Worm (Caenorhabditis elegans) whole organism, L1 larva: ENCODE results near the gene nhr-92.

Experiments used
- C34B4.2 ChIP-seq: sonication (generic microtip); optimal IDR thresholded peaks from 2 replicates; lab custom pipeline; 2017; ENCODE audit warnings: mild to moderate bottlenecking, missing genetic modification characterization, missing compliant biosample characterization
- alr-1 ChIP-seq: fragments of 200-800 bp; sonication (Bioruptor generic); optimal IDR thresholded peaks from 2 replicates; lab custom pipeline; 2018; ENCODE audit warnings: borderline replicate concordance, mild to moderate bottlenecking, missing genetic modification characterization, missing compliant biosample characterization
- aly-2 ChIP-seq: fragments of 150-350 bp; optimal IDR thresholded peaks from 2 replicates; lab custom pipeline; 2014; ENCODE audit warnings: missing biosample characterization, missing genetic modification characterization
- ceh-8 ChIP-seq: fragments of 200-800 bp; sonication (Bioruptor generic); optimal IDR thresholded peaks from 2 replicates; lab custom pipeline; 2018; ENCODE audit warnings: mild to moderate bottlenecking, missing genetic modification characterization, moderate library complexity, missing compliant biosample characterization
- ceh-88 ChIP-seq: fragments of 200-800 bp; sonication (Bioruptor generic); IDR thresholded peaks from 2 replicates; pipeline ENCODE4 v1.3.6; 2022; ENCODE audit warnings: missing genetic modification characterization, missing compliant biosample characterization
- ces-1 ChIP-seq: fragments of 150-350 bp; optimal IDR thresholded peaks from 2 replicates; lab custom pipeline; 2014; ENCODE audit warnings: missing biosample characterization, missing genetic modification reagents, missing genetic modification characterization
- dpl-1 ChIP-seq, 3 experiments: fragments of 150-350 bp in 2 of 3; sonication (generic microtip) in 1 of 3; optimal IDR thresholded peaks; 2 replicates each; lab custom pipeline; 2014 to 2017; ENCODE audit warnings: missing biosample characterization in 3 of 3, missing genetic modification characterization in 3 of 3, missing genetic modification reagents in 3 of 3
- dsc-1 ChIP-seq: sonication (generic microtip); optimal IDR thresholded peaks from 2 replicates; lab custom pipeline; 2016; ENCODE audit warnings: mild to moderate bottlenecking, missing genetic modification characterization, missing compliant biosample characterization
- efl-1 ChIP-seq, 4 experiments: fragments of 150-350 bp; optimal IDR thresholded peaks in 3 of 4; peaks in 1 of 4; 1 replicate in 1 of 4; 2 replicates in 3 of 4; lab custom pipeline; 2014; ENCODE audit warnings: missing biosample characterization in 2 of 4, missing genetic modification characterization in 2 of 4, missing genetic modification reagents in 2 of 4
- efl-3 ChIP-seq: fragments of 200-800 bp; sonication (Bioruptor generic); optimal IDR thresholded peaks from 2 replicates; lab custom pipeline; 2018; ENCODE audit warnings: mild to moderate bottlenecking, missing genetic modification characterization, missing compliant biosample characterization
- elt-2 ChIP-seq: sonication (generic microtip); optimal IDR thresholded peaks from 2 replicates; lab custom pipeline; 2016; ENCODE audit warnings: missing genetic modification characterization, mild to moderate bottlenecking, inconsistent platforms, missing compliant biosample characterization, missing genetic modification reagents
- fkh-10 ChIP-seq: sonication (generic microtip); optimal IDR thresholded peaks from 2 replicates; lab custom pipeline; 2017; ENCODE audit warnings: missing biosample characterization, missing genetic modification reagents, missing genetic modification characterization
- hpl-2 ChIP-seq: fragments of 150-350 bp; optimal IDR thresholded peaks from 2 replicates; lab custom pipeline; 2014; ENCODE audit warnings: missing biosample characterization, missing genetic modification reagents, missing genetic modification characterization
- isw-1 ChIP-seq: fragments of 200-800 bp; sonication (Bioruptor generic); IDR thresholded peaks from 2 replicates; pipeline ENCODE4 v1.3.6; 2022; ENCODE audit warnings: missing genetic modification characterization, missing compliant biosample characterization
- lin-13 ChIP-seq: fragments of 150-350 bp; optimal IDR thresholded peaks from 2 replicates; lab custom pipeline; 2014; ENCODE audit warnings: missing biosample characterization, missing genetic modification reagents, missing genetic modification characterization
- lin-14 ChIP-seq: fragments of 200-800 bp; sonication (Bioruptor generic); optimal IDR thresholded peaks from 2 replicates; lab custom pipeline; 2018; ENCODE audit warnings: mild to moderate bottlenecking, missing genetic modification characterization, moderate library complexity, missing compliant biosample characterization
- lin-15B ChIP-seq: fragments of 150-350 bp; sonication (generic microtip); optimal IDR thresholded peaks from 3 replicates; lab custom pipeline; 2014; ENCODE audit warnings: missing biosample characterization, missing genetic modification characterization
- lin-35 ChIP-seq, 2 experiments: fragments of 150-350 bp; optimal IDR thresholded peaks; 2 replicates each; lab custom pipeline; 2014; ENCODE audit warnings: missing biosample characterization in 2 of 2, missing genetic modification characterization in 2 of 2, missing genetic modification reagents in 2 of 2
- lir-3 ChIP-seq: sonication (generic microtip); optimal IDR thresholded peaks from 2 replicates; lab custom pipeline; 2016; ENCODE audit warnings: mild to moderate bottlenecking, missing genetic modification characterization, moderate library complexity, missing compliant biosample characterization; ENCODE audit not compliant: poor library complexity
- lsy-2 ChIP-seq, 2 experiments: fragments of 150-350 bp; optimal IDR thresholded peaks; 2 replicates each; lab custom pipeline; 2014; ENCODE audit warnings: missing biosample characterization in 2 of 2, missing genetic modification characterization in 2 of 2
- mab-9 ChIP-seq: fragments of 200-800 bp; sonication (Bioruptor generic); IDR thresholded peaks from 2 replicates; pipeline ENCODE4 v1.3.6; 2022; ENCODE audit warnings: missing genetic modification reagents, missing genetic modification characterization, missing compliant biosample characterization
- mef-2 ChIP-seq: fragments of 150-350 bp; optimal IDR thresholded peaks from 2 replicates; lab custom pipeline; 2014; ENCODE audit warnings: missing biosample characterization, missing genetic modification characterization
- mep-1 ChIP-seq: fragments of 150-350 bp; optimal IDR thresholded peaks from 2 replicates; lab custom pipeline; 2014; ENCODE audit warnings: missing biosample characterization, missing genetic modification characterization
- nhr-11 ChIP-seq: fragments of 150-350 bp; optimal IDR thresholded peaks from 2 replicates; lab custom pipeline; 2014; ENCODE audit warnings: missing biosample characterization, missing genetic modification characterization
- nhr-20 ChIP-seq: sonication (generic microtip); optimal IDR thresholded peaks from 2 replicates; lab custom pipeline; 2016; ENCODE audit warnings: mild to moderate bottlenecking, missing genetic modification characterization, missing compliant biosample characterization
- nhr-28 ChIP-seq: fragments of 150-350 bp; optimal IDR thresholded peaks from 2 replicates; lab custom pipeline; 2014; ENCODE audit warnings: missing biosample characterization, missing genetic modification characterization
- nhr-76 ChIP-seq: sonication (generic microtip); optimal IDR thresholded peaks from 2 replicates; lab custom pipeline; 2017; ENCODE audit warnings: missing biosample characterization, missing genetic modification characterization
- nhr-85 ChIP-seq: sonication (generic microtip); peaks from one replicate; lab custom pipeline; 2016; ENCODE audit warnings: missing genetic modification characterization, inconsistent platforms, missing compliant biosample characterization
- pqm-1 ChIP-seq: sonication (generic microtip); optimal IDR thresholded peaks from 3 replicates; lab custom pipeline; 2017; ENCODE audit warnings: missing biosample characterization, missing genetic modification characterization
- rnt-1 ChIP-seq: sonication (generic microtip); optimal IDR thresholded peaks from 2 replicates; lab custom pipeline; 2016; ENCODE audit warnings: mild to moderate bottlenecking, missing genetic modification characterization, moderate library complexity, missing compliant biosample characterization
- skn-1 ChIP-seq: fragments of 150-350 bp; optimal IDR thresholded peaks from 2 replicates; lab custom pipeline; 2014; ENCODE audit warnings: missing biosample characterization, missing genetic modification characterization
- snpc-4 ChIP-seq: fragments of 150-350 bp; optimal IDR thresholded peaks from 2 replicates; lab custom pipeline; 2014; ENCODE audit warnings: missing biosample characterization, missing genetic modification characterization
- swsn-7 ChIP-seq: sonication (generic microtip); optimal IDR thresholded peaks from 2 replicates; lab custom pipeline; 2016; ENCODE audit warnings: missing genetic modification characterization, missing compliant biosample characterization
- tbx-2 ChIP-seq: sonication (generic microtip); optimal IDR thresholded peaks from 2 replicates; lab custom pipeline; 2016; ENCODE audit warnings: missing genetic modification characterization, missing compliant biosample characterization
- unc-62 ChIP-seq: fragments of 150-350 bp; optimal IDR thresholded peaks from 2 replicates; lab custom pipeline; 2014; ENCODE audit warnings: missing biosample characterization, missing genetic modification reagents, missing genetic modification characterization
- unc-86 ChIP-seq: sonication (generic microtip); optimal IDR thresholded peaks from 2 replicates; lab custom pipeline; 2016; ENCODE audit warnings: missing genetic modification characterization, missing compliant biosample characterization
- unc-98 ChIP-seq: fragments of 200-800 bp; sonication (Bioruptor generic); IDR thresholded peaks from 2 replicates; pipeline ENCODE4 v1.3.6; 2022; ENCODE audit warnings: missing genetic modification characterization, missing compliant biosample characterization
- ztf-4 ChIP-seq: fragments of 150-350 bp; optimal IDR thresholded peaks from 2 replicates; lab custom pipeline; 2014; ENCODE audit warnings: missing biosample characterization, missing genetic modification characterization

Gene nhr-92

DNA sequence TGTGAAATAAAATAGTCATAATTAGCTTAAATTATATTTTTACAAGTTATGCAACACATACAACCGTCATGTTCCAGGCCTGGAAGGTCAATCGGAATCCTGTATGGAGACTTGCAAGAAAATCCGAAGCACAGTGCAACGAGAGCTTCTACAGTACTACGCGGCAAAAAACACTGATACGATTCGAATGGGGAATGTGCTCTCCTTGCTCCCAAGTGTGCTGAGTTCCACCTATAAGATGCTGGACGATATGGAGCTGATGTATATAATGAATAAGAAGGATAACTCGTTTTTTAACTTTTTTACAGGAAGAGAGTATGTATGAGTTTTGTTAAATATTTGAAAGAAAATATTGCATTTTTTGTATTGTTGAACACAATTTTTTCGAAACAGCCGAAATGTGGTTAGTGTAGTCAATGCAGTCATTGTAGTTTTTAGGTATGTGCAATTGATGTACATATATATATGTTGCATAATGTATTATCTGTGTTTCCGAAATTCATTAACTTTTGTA is 6.5 kb downstream of the nhr-92 start, which contains the start of gene nhr-146:
nhr-146 (plus strand) TSS at position 464 of the 514 bp plus-strand sequence.
- TF ChIP-seq mab-9 (GFP tag; lab: Robert Waterston, UW) (no peak), swsn-7 (tag; lab: Kevin White, UChicago) (no peak), dpl-1 (GFP tag; optimal IDR thresholded peaks at IDR 0.05; lab: Kevin White, UChicago) (no peak)
- TF ChIP-seq, all 84 proteins: peak for 0

ce11 chrIV:1628281-1628680 is 8.4 kb downstream of the nhr-92 start:
- TF ChIP-seq efl-3 (GFP tag; lab: Kevin White, UChicago) = no peak
- no peak for TF ChIP-seq pqm-1 (tag; lab: Kevin White, UChicago)

DNA sequence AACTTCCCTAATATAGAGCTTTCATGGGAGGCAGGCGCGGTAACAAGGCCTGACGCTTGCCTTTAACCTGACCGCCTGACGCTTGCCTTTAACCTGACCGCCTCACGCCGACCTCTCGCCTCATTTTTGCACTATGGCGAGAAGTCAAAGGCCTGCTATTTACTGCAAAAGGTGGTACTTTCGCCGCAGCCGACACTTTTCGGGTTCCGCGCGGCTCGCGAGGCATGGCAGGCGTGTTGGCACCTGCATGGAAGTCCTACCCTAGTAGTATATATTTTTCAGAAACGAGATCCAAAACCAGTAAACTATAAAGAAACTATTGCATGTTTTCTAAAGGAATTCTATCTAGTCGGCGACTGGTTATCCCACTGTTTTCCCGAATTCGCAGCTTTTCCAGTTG is 8.8 kb downstream of the nhr-92 start:
- TF ChIP-seq nhr-85 = peak; percentile 2
- TF ChIP-seq efl-1 (optimal IDR thresholded peaks at IDR 0.05; lab: Kevin White, UChicago) = no peak
- TF ChIP-seq efl-1 (GFP tag; optimal IDR thresholded peaks at IDR 0.05 in 1 of 2; lab: Kevin White, UChicago) = peak in 1 of 2 experiments; percentile 80
- TF ChIP-seq C34B4.2 (tag; lab: Kevin White, UChicago) = no peak
- TF ChIP-seq ceh-88 (GFP tag; lab: Robert Waterston, UW) = no peak

DNA sequence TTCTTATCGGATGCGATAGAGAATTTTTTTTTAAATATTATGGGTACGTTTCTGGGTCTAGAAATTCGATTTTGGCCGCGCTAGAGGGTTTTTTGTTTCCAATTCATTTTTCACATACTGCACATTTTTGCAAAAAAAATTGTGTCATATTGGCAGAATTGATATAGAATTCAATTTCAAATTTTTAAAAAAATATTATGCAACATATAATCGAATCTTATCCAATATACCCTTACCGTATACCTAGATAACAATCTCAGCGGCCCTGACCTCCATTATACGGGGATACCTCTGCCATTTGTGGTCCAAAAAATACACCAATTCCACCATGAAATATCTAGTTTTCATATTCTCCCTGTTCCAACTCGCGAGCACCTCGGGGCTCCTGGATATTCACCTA is 11.8 kb downstream of the nhr-92 start, which contains the start of gene cpg-24:
cpg-24 (plus strand) TSS at position 301 of the 400 bp plus-strand sequence.
- TF ChIP-seq unc-98 (no peak), mep-1 (tag; lab: Kevin White, UChicago) (no peak), hpl-2 (GFP tag; lab: Kevin White, UChicago) (no peak), lir-3 (tag; lab: Kevin White, UChicago) (no peak), ces-1 (GFP tag; lab: Kevin White, UChicago) (no peak), lin-35 (GFP tag; optimal IDR thresholded peaks at IDR 0.05; lab: Kevin White, UChicago) (no peak), unc-62 (GFP tag; lab: Kevin White, UChicago) (no peak), ceh-8 (GFP tag; lab: Kevin White, UChicago) (no peak)

DNA sequence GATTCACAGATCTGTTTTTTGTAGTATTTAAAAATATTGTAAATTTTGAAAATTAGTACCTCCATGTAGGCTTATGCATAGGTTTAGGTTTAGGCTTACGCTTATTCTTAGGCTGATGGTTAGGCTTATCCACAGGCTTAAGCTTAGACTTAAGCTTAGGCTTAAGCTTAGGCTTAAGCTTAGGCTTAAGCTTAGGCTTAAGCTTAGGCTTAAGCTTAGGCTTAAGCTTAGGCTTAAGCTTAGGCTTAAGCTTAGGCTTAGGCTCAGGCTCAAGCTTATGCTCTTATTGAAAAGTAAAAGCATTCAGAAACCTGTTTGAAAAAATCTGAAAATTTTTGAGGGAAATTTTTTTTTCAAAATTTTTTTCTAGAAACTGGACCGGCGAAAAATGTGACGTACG is 12.7 kb downstream of the nhr-92 start:
- TF ChIP-seq alr-1 (tag; lab: Kevin White, UChicago) (no peak), fkh-10 (no peak), unc-62 (GFP tag; lab: Kevin White, UChicago) (no peak), unc-86 (tag; lab: Kevin White, UChicago) (no peak), tbx-2 (tag; lab: Kevin White, UChicago) (no peak), skn-1 (tag; lab: Kevin White, UChicago) (no peak), rnt-1 (no peak), nhr-85 (no peak), lin-15B (tag; lab: Kevin White, UChicago) (no peak), nhr-28 (tag; lab: Kevin White, UChicago) (no peak), ceh-8 (GFP tag; lab: Kevin White, UChicago) (no peak), nhr-20 (tag; lab: Kevin White, UChicago) (no peak), lin-14 (no peak)

- TF ChIP-seq dsc-1 (tag; lab: Kevin White, UChicago) = no peak
- no peak for TF ChIP-seq aly-2 (tag; lab: Kevin White, UChicago)
- no peak for TF ChIP-seq ztf-4 (tag; lab: Kevin White, UChicago)
- TF ChIP-seq nhr-20 (tag; lab: Kevin White, UChicago) = no peak
- no peak for TF ChIP-seq nhr-11
- no peak for TF ChIP-seq mef-2 (tag; lab: Kevin White, UChicago)
- TF ChIP-seq elt-2 = no peak
- TF ChIP-seq isw-1 = no peak
- TF ChIP-seq lin-13 (GFP tag; lab: Kevin White, UChicago) = no peak
- no peak for TF ChIP-seq lsy-2 (tag; optimal IDR thresholded peaks at IDR 0.05; lab: Kevin White, UChicago)
- no peak for TF ChIP-seq snpc-4
- no peak for TF ChIP-seq nhr-76 (tag; lab: Kevin White, UChicago)
These were observed 13.6 kb downstream of the nhr-92 start, which contains the start of gene Y41D4B.6 for ce11 chrIV:1633445-1633844. Y41D4B.6 (plus strand) TSS chrIV:1633745.
